Worm (Caenorhabditis elegans): Measurements from ENCODE around the gene cng-1.

The cng-1 gene

DNA sequence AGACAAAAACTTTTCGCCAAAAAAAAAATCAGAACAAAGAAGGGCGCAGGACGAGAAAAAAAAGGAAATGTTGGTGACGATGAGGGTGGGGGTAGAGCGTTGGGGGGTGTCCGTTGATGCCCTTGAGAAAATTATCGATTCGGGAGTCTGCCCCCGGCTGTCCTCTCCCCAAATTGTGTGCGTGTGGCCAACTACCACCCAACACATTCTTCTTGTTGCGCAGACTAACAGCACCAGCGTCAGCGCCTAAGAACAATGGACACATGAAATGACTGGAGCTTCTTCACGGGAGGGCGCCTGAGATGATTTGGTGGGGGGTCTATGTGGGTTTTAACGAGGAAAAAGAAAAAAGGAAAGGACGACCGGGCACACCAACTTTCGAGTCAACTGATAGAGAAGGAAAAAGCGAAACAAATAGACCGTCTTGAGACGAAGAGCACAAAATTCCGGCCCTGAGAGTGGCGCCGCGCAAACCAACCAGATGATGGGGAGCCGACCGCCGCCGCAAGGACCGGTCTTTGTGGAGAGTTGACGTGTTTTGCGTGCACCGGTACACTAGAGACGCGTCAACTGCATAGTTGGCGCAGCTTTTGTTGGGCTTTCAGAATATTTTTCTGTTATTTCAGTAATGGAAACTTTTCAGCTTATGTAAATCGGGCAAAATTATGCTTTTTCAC is 33.9 kb upstream of the cng-1 start, which contains the start of gene C25D7.9:
TSS of gene C25D7.9 (plus strand) at position 68 of the 677 bp plus-strand sequence.
- TF ChIP-seq T22C8.4 (GFP tag; IDR thresholded peaks at IDR 0.05): peak; percentile 82
- TF ChIP-seq klf-2 (GFP tag; conservative IDR thresholded peaks at IDR 0.05): no peak

DNA sequence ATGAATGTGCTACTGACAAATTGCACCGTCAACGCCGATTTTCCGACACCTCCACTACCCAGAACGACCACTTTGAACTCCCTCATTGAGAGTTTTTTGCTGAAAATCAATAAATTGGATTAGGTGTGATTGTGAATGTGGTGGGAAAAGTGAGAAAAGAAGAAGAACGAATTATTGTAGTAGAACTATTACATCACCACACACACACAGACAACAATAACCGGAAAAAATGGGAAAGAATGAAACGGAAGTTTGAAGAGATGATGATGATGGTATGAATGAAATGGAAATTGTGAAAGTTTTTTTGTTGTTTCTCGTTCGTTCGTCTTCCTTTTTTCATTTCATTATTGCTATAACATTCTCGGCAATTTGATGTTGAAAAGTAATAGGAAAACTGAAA is 32.7 kb upstream of the cng-1 start, which contains the start of gene rap-2:
TSS of gene rap-2 (minus strand) at position 101 of the 400 bp plus-strand sequence.
- TF ChIP-seq ztf-23 (GFP tag; IDR thresholded peaks at IDR 0.05): no peak
- no peak for TF ChIP-seq tab-1 (GFP tag; IDR thresholded peaks at IDR 0.05)
- TF ChIP-seq ref-1 (GFP tag; conservative IDR thresholded peaks at IDR 0.05): no peak
- no peak for TF ChIP-seq cog-1 (tag; optimal IDR thresholded peaks at IDR 0.05)
- no peak for TF ChIP-seq klf-2 (GFP tag; conservative IDR thresholded peaks at IDR 0.05)

DNA sequence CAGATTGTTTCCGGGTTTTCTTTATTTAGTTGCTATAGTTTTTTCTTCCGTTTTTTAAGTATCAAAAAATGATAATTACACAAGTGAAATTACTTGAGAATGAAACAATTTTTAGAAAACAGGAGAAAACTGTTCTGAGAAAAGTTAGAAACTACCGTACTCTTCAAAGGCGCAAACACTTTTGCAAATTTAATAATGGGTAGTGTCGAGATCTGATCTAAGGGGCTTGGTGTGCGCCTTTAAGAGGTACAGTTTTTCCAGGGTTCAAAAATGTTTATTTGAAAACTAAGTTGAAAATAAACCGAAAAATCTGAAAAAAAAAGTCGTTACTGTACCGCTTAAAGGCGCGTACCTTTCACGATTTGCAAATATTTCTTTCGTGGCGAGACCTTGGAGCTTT is 29.3 kb upstream of the cng-1 start:
- TF ChIP-seq T22C8.4 (GFP tag; IDR thresholded peaks at IDR 0.05): no peak
- TF ChIP-seq klf-2 (GFP tag; conservative IDR thresholded peaks at IDR 0.05): no peak
- TF ChIP-seq ztf-29 (GFP tag; IDR thresholded peaks at IDR 0.05): no peak
- no peak for TF ChIP-seq flt-1 (GFP tag; IDR thresholded peaks at IDR 0.05)

DNA sequence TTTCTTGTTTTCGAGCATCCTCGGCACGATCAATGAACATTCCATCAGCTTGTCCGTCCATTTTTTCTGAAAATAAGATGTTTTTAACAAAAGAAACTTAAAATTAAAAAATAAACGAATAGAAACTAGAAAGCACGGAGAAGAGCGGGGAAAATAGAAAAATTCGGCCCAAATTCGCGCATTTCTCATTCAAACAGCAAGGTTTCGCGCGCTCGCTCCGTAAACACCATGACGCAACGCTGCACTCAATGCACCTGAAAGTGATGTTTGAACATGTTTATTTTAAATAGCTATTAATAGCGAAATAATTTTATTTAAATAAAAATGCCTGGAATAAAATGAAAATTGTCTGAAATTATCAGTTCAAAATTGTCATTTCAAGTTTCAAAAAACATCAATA is 28.3 kb upstream of the cng-1 start, which contains the start of the genes mcm-3 and C25D7.15:
TSS of gene mcm-3 (minus strand) at position 66 of the 400 bp plus-strand sequence.
TSS of gene C25D7.15 (plus strand) at position 275 of the 400 bp plus-strand sequence.
- TF ChIP-seq ztf-29 (GFP tag; IDR thresholded peaks at IDR 0.05) (no peak), flt-1 (GFP tag; IDR thresholded peaks at IDR 0.05) (no peak), med-1 (GFP tag; optimal IDR thresholded peaks at IDR 0.05; ENCODE audit: insufficient read depth) (no peak), cog-1 (tag; optimal IDR thresholded peaks at IDR 0.05) (no peak), tab-1 (GFP tag; IDR thresholded peaks at IDR 0.05) (no peak), ref-1 (GFP tag; conservative IDR thresholded peaks at IDR 0.05) (no peak), T22C8.4 (GFP tag; IDR thresholded peaks at IDR 0.05) (no peak), klf-2 (GFP tag; conservative IDR thresholded peaks at IDR 0.05) (no peak), ztf-23 (GFP tag; IDR thresholded peaks at IDR 0.05) (no peak)

DNA sequence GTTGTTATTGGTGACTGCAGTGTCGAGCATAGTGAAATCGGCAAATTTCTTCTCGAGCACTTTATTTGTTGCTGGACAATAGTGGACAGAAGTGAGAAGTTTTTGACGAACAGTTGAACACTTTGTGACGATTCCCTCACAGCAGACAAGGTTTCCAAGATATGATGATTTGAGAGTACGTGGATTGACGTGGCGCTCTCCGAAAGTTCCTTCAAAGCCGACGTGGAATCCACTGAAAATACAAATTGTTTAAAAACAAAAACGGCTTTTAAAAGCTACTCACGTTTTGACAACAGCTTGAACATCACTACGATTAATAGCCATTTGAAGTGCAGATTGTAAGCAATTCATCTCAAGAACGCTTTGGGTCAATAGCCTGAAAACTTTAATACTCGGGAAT is 27.7 kb upstream of the cng-1 start:
- TF ChIP-seq ztf-29 (GFP tag; IDR thresholded peaks at IDR 0.05): no peak
- no peak for TF ChIP-seq klf-2 (GFP tag; conservative IDR thresholded peaks at IDR 0.05)

DNA sequence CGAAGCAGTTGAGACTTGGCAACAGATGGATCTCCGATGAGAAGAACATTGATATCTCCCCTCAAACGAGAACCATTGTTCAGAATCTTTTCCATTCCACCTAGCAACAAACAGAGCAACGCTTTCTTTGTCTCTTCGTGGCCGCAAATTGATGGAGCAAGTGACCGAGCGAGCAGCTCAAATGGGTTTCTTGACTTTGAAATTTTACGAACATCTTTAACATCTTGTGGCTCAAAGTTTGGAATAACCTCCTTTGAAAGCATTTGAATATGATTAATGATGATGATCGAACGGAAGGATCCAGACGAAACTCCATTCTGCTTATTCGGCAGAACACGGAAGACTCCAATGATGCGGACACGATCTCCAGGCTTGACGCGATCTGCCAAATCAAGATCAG is 27.1 kb upstream of the cng-1 start:
- TF ChIP-seq tab-1 (GFP tag; IDR thresholded peaks at IDR 0.05) (no peak), ztf-29 (GFP tag; IDR thresholded peaks at IDR 0.05) (no peak), flt-1 (GFP tag; IDR thresholded peaks at IDR 0.05) (no peak), med-1 (GFP tag; optimal IDR thresholded peaks at IDR 0.05; ENCODE audit: insufficient read depth) (no peak), ztf-23 (GFP tag; IDR thresholded peaks at IDR 0.05) (no peak), klf-2 (GFP tag; conservative IDR thresholded peaks at IDR 0.05) (no peak), cog-1 (tag; optimal IDR thresholded peaks at IDR 0.05) (no peak), T22C8.4 (GFP tag; IDR thresholded peaks at IDR 0.05) (no peak), ref-1 (GFP tag; conservative IDR thresholded peaks at IDR 0.05) (no peak)

DNA sequence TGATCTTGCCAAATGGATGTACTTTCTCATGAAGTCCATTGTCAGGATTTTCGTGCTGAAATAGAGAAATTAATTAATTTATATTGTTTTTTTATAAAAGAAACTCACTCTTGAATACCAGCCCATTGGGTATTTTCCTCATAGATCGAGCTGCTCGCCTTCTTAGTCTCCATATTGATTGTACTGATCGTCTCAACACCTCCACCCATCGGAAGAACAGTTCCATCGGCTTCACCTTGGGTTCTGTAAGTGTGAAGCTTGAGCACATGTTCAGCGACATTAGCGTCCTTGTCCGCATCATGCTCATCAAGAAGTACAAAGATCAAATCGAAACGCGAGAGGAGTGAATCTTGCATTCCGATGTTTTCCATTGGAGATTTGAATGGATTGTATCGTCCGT is 26.5 kb upstream of the cng-1 start:
- TF ChIP-seq klf-2 (GFP tag; conservative IDR thresholded peaks at IDR 0.05): no peak
- TF ChIP-seq ztf-23 (GFP tag; IDR thresholded peaks at IDR 0.05): no peak
- no peak for TF ChIP-seq ref-1 (GFP tag; conservative IDR thresholded peaks at IDR 0.05)
- TF ChIP-seq cog-1 (tag; optimal IDR thresholded peaks at IDR 0.05): no peak
- no peak for TF ChIP-seq med-1 (GFP tag; optimal IDR thresholded peaks at IDR 0.05; ENCODE audit: insufficient read depth)
- TF ChIP-seq tab-1 (GFP tag; IDR thresholded peaks at IDR 0.05): no peak
- no peak for TF ChIP-seq T22C8.4 (GFP tag; IDR thresholded peaks at IDR 0.05)
- no peak for TF ChIP-seq flt-1 (GFP tag; IDR thresholded peaks at IDR 0.05)
- no peak for TF ChIP-seq ztf-29 (GFP tag; IDR thresholded peaks at IDR 0.05)

DNA sequence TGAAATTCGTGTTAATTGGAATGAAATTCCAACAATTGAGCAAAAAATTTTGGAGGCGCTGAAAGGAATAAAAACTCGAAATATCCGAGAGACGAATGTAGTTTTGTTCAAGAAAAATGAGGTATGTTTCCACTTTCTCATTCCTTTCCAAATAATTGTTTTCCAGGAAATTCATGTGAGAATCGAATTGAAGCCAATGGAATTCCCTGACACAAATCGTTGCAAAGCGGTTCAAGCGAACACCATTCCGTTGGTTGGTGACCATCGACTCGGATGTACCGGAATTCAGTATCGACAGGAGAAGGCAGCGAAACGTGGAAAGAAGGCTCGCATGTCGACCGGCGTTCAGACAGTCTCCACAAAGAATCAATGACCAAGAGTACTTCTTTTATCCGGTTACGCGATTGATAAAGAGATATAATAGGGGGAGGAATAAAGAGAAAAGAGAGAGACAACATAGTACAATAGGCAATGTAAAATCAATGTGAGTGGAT is 25.1 kb upstream of the cng-1 start:
- no peak for TF ChIP-seq ztf-23 (GFP tag; IDR thresholded peaks at IDR 0.05)

DNA sequence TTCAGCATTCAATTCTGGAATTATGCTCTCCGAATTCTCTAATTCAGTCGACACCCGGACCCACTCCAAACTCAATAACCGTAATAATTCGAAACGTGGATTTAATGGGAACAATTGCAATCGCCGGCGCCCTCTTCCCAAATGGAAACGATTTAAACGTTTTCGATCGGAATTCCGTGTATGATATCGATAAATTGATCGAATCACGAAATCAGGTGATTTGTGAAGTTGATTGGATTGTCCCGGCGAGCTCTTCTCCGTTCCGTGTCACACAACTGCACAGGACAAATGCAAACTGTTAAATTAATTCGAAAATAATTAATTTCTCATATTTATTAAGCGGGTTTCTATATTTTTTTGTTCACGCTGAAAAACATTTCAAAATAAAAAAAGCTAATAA is 24.6 kb upstream of the cng-1 start, which contains the start of gene C25D7.16:
TSS of gene C25D7.16 (plus strand) at position 301 of the 400 bp plus-strand sequence.
- TF ChIP-seq tab-1 (GFP tag; IDR thresholded peaks at IDR 0.05) (no peak), ztf-29 (GFP tag; IDR thresholded peaks at IDR 0.05) (no peak), T22C8.4 (GFP tag; IDR thresholded peaks at IDR 0.05) (no peak), flt-1 (GFP tag; IDR thresholded peaks at IDR 0.05) (no peak), ztf-23 (GFP tag; IDR thresholded peaks at IDR 0.05) (no peak), med-1 (GFP tag; optimal IDR thresholded peaks at IDR 0.05; ENCODE audit: insufficient read depth) (no peak), ref-1 (GFP tag; conservative IDR thresholded peaks at IDR 0.05) (no peak), cog-1 (tag; optimal IDR thresholded peaks at IDR 0.05) (no peak), klf-2 (GFP tag; conservative IDR thresholded peaks at IDR 0.05) (no peak)

DNA sequence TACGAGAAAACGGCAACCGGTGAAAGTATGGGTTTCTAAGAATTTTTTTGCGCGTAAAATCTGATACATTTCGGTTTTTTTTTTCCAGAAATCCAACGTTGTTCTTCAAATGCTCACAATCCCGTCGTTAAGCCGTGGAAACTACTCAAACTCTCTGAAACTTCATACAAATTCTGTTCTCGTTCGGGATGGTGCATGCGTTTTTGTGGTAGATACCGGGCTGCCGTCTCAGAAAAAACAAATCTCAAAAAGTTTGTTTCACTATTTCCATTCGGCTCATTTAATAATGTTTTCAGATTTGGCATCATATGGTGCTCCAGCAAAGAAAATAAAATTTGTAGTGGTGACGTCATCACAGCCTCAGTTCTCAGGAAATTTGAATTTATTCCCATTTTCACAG is 23.5 kb upstream of the cng-1 start:
- TF ChIP-seq tab-1 (GFP tag; IDR thresholded peaks at IDR 0.05) (no peak), ref-1 (GFP tag; conservative IDR thresholded peaks at IDR 0.05) (no peak), ztf-29 (GFP tag; IDR thresholded peaks at IDR 0.05) (no peak), cog-1 (tag; optimal IDR thresholded peaks at IDR 0.05) (no peak), flt-1 (GFP tag; IDR thresholded peaks at IDR 0.05) (no peak), klf-2 (GFP tag; conservative IDR thresholded peaks at IDR 0.05) (no peak), med-1 (GFP tag; optimal IDR thresholded peaks at IDR 0.05; ENCODE audit: insufficient read depth) (no peak), T22C8.4 (GFP tag; IDR thresholded peaks at IDR 0.05) (no peak), ztf-23 (GFP tag; IDR thresholded peaks at IDR 0.05) (no peak)

All from whole organism, midembryonic.